Worm (Caenorhabditis elegans): ENCODE results near the gene C45G9.10.

The C45G9.10 gene

ce11 chrIII:5107959-5108358, 46.3 kb upstream of the C45G9.10 start:
- TF ChIP-seq snpc-3.4 (tag; optimal IDR thresholded peaks at IDR 0.05), result no peak
- TF ChIP-seq egl-44 (GFP tag; IDR thresholded peaks at IDR 0.05), result no peak
- TF ChIP-seq zim-3 (tag; optimal IDR thresholded peaks at IDR 0.05), result no peak
- peak; percentile 62; the same call in 1 of the 2 replicates for TF ChIP-seq egrh-3 (GFP tag; IDR thresholded peaks at IDR 0.05)
- TF ChIP-seq pbrm-1 (GFP tag; IDR thresholded peaks at IDR 0.05), result no peak
- TF ChIP-seq zfh-2 (GFP tag; conservative IDR thresholded peaks at IDR 0.05), result peak; percentile 83
- TF ChIP-seq sptf-2 (GFP tag; optimal IDR thresholded peaks at IDR 0.05), result no peak
- TF ChIP-seq hmg-1.2 (GFP tag; IDR thresholded peaks at IDR 0.05), result no peak

DNA sequence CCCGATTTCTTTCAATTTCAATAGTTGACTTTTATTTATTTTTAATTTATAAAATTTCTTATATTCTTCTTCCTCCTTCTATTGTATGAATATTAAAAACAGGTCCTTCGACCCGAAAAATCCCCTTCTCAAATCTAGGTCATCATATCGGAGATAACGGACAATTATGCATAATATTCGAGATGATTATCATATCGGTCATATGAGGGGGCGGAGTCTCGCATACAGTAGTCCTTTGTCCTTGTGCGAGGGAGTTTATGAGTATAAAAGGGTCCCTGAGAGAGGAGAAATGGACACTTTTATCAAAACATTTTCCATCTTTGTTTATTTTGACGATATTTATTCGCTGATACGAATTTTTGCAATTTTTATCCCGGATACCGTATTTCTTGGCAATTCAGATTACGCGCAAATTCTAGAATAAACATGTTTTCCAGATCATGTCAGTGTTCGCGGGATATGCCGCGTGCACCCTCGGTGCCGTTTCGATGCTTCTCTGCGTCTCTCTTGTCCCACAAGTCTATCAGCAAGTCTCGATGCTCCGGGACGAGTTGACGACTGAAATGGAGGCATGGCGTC, 45.3 kb upstream of the C45G9.10 start, which contains the start of gene dpy-17:
Gene dpy-17 (plus strand): TSS at position 438 of the 579 bp plus-strand sequence.
- TF ChIP-seq F57C9.4 (tag; optimal IDR thresholded peaks at IDR 0.05), result no peak
- peak; percentile 35 for TF ChIP-seq repo-1 (tag; optimal IDR thresholded peaks at IDR 0.05)

DNA sequence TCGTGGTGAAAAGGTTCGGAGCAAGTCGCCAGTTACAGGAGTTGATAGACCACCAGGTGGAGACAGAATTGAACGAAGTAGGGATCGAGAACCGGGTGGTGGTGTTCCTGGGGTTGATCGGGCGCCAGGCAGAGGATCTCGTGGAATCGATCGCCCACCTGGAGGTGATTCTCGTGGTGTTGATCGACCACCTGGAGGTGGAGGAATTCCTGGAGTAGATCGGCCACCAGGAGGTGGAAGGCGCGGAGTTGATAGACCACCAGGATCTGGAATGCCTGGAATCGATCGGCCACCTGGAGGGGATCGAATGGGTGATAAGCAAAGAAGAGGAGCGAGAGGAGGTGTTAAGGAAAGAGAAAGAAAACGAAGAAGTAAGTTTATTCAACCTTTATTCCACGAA, 43.8 kb upstream of the C45G9.10 start:
- no peak for TF ChIP-seq ccch-3 (GFP tag; optimal IDR thresholded peaks at IDR 0.05)
- TF ChIP-seq zfh-2 (GFP tag; conservative IDR thresholded peaks at IDR 0.05), result peak; percentile 84

DNA sequence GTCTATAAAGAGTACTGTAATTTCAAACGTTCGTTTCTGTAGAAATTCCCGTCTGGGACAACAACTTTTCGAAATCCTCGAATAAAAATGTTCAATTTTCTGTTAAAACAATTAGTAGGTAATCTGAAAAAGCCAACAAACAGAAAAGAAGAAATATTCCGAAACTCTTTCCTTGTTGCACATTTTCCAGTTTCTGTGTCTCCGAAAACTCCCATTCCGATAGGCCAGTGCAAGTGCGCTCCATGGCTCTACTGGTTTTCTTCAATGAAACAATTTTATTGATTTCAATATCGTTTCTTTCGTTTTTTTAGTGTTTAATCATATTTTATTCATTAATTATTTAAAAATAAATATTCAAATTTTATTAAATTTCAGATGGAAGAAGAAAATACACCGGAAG, 40.9 kb upstream of the C45G9.10 start, which contains the start of gene F54D8.6:
Gene F54D8.6 (plus strand): TSS at position 370 of the 400 bp plus-strand sequence.
- no peak for TF ChIP-seq hlh-12 (tag; optimal IDR thresholded peaks at IDR 0.05)
- TF ChIP-seq C06A6.2 (GFP tag; conservative IDR thresholded peaks at IDR 0.05), result no peak
- no peak for TF ChIP-seq snpc-1.3 (tag; optimal IDR thresholded peaks at IDR 0.05; ENCODE audit: insufficient read depth)
- TF ChIP-seq ceh-100 (GFP tag; IDR thresholded peaks at IDR 0.05), result peak; percentile 91
- TF ChIP-seq K12H6.12 (tag; optimal IDR thresholded peaks at IDR 0.05), result peak; percentile 15
- peak; percentile 3 for TF ChIP-seq lsl-1 (GFP tag; optimal IDR thresholded peaks at IDR 0.05)
- no peak for TF ChIP-seq hmg-1.2 (GFP tag; IDR thresholded peaks at IDR 0.05)
- TF ChIP-seq madf-6 (GFP tag; IDR thresholded peaks at IDR 0.05), result no peak
- TF ChIP-seq atf-7 (tag; optimal IDR thresholded peaks at IDR 0.05), result no peak
- TF ChIP-seq ztf-6 (GFP tag; IDR thresholded peaks at IDR 0.05), result no peak
- no peak for TF ChIP-seq tbp1 (GFP tag; optimal IDR thresholded peaks at IDR 0.05)
- TF ChIP-seq D2030.7 (GFP tag; IDR thresholded peaks at IDR 0.05), result no peak
- TF ChIP-seq unc-62 (GFP tag; optimal IDR thresholded peaks at IDR 0.05), result no peak
- TF ChIP-seq attf-5 (GFP tag; optimal IDR thresholded peaks at IDR 0.05), result peak; percentile 8
- 0 out of 2 replicates have a peak, but pooled peaks have one; percentile 19 for TF ChIP-seq attf-3 (GFP tag; conservative IDR thresholded peaks at IDR 0.05)
- TF ChIP-seq F23B12.7 (tag; optimal IDR thresholded peaks at IDR 0.05; ENCODE audit: insufficient read depth), result peak; percentile 67
- no peak for TF ChIP-seq mxl-1 (tag; optimal IDR thresholded peaks at IDR 0.05)
- no peak for TF ChIP-seq F22D6.2 (tag; optimal IDR thresholded peaks at IDR 0.05)
- no peak for TF ChIP-seq lin-35 (GFP tag; optimal IDR thresholded peaks at IDR 0.05)
- peak; percentile 82 for TF ChIP-seq mcd-1 (GFP tag; IDR thresholded peaks at IDR 0.05)

DNA sequence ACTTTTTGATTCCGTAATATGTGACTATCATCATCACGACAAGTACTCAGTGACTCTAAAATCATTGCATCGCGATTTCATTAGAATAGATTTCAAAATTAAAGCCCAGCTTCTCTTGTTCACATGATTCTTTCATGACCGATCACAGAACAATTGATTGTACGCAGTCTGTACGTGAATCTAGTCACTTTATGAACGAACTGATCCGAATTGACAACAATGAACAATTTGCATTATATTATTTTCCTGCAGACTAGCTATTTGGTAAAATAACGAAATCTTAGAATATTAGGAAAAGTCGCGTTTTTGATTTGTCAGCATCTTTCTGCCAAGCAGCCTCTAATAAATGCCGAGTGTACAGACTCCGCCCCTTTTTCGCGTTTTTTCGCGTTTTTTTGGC, 37.8 kb upstream of the C45G9.10 start:
- TF ChIP-seq lin-40 (tag; optimal IDR thresholded peaks at IDR 0.05) (no peak), mxl-1 (tag; optimal IDR thresholded peaks at IDR 0.05) (no peak), madf-6 (GFP tag; IDR thresholded peaks at IDR 0.05) (no peak), ztf-22 (GFP tag; optimal IDR thresholded peaks at IDR 0.05) (no peak), fkh-3 (tag; optimal IDR thresholded peaks at IDR 0.05) (no peak), rcor-1 (GFP tag; IDR thresholded peaks at IDR 0.05) (no peak), F55B11.4 (tag; optimal IDR thresholded peaks at IDR 0.05; ENCODE audit: borderline replicate concordance, insufficient read depth) (no peak), nfya-2 (GFP tag; IDR thresholded peaks at IDR 0.05) (no peak), hlh-12 (tag; optimal IDR thresholded peaks at IDR 0.05) (no peak), ceh-27 (GFP tag; optimal IDR thresholded peaks at IDR 0.05) (no peak), ceh-79 (tag; optimal IDR thresholded peaks at IDR 0.05) (no peak), Y79H2A.3 (GFP tag; conservative IDR thresholded peaks at IDR 0.05) (no peak), nhr-90 (tag; optimal IDR thresholded peaks at IDR 0.05) (no peak), snpc-1.3 (tag; optimal IDR thresholded peaks at IDR 0.05; ENCODE audit: insufficient read depth) (no peak), nhr-120 (GFP tag; IDR thresholded peaks at IDR 0.05) (no peak)
